Fruit fly (Drosophila melanogaster) whole organism, embryonic: ENCODE measurements around the gene CG12773.

Experiments
- Awh ChIP-seq: fragments of 200-800 bp; sonication (Bioruptor generic); IDR thresholded peaks from 2 replicates; pipeline ENCODE4, ENCODE4 v1.3.6; 2022; ENCODE audit warnings: missing biosample characterization, missing genetic modification characterization
- Blimp-1 ChIP-seq: fragments of 200-800 bp; sonication (Bioruptor generic); optimal IDR thresholded peaks from 3 replicates; lab custom pipeline; 2018; ENCODE audit warnings: missing biosample characterization, missing genetic modification characterization, mild to moderate bottlenecking, moderate library complexity, missing genetic modification reagents
- CG12219 ChIP-seq: fragments of 200-800 bp; sonication (Bioruptor generic); optimal IDR thresholded peaks from 3 replicates; lab custom pipeline; 2018; ENCODE audit warnings: missing biosample characterization, mild to moderate bottlenecking, missing genetic modification characterization
- CG12236 ChIP-seq: fragments of 200-800 bp; sonication (Bioruptor generic); optimal IDR thresholded peaks from 2 replicates; lab custom pipeline; 2016; ENCODE audit warnings: missing biosample characterization, missing genetic modification characterization
- CG1233 ChIP-seq: fragments of 200-800 bp; sonication (Bioruptor generic); optimal IDR thresholded peaks from 4 replicates; lab custom pipeline; 2018; ENCODE audit warnings: missing biosample characterization, mild to moderate bottlenecking, missing genetic modification characterization
- CG13424 ChIP-seq: fragments of 200-800 bp; sonication (Bioruptor generic); optimal IDR thresholded peaks from 2 replicates; lab custom pipeline; 2019; ENCODE audit warnings: missing biosample characterization, mild to moderate bottlenecking, missing genetic modification characterization, moderate library complexity
- CG14441 ChIP-seq: fragments of 200-800 bp; sonication (Bioruptor generic); IDR thresholded peaks from 2 replicates; pipeline ENCODE4 v1.3.6; 2022; ENCODE audit warnings: missing biosample characterization, missing genetic modification characterization
- CG15479 ChIP-seq: fragments of 200-800 bp; sonication (Bioruptor generic); optimal IDR thresholded peaks from 3 replicates; lab custom pipeline; 2019; ENCODE audit warnings: missing biosample characterization, mild to moderate bottlenecking, missing genetic modification characterization, moderate library complexity
- CG1602 ChIP-seq: fragments of 200-800 bp; sonication (Bioruptor generic); optimal IDR thresholded peaks from 3 replicates; lab custom pipeline; 2016; ENCODE audit warnings: missing biosample characterization, missing genetic modification characterization
- CG1603 ChIP-seq: fragments of 200-800 bp; sonication (Bioruptor generic); optimal IDR thresholded peaks from 2 replicates; lab custom pipeline; 2019; ENCODE audit warnings: missing biosample characterization, mild to moderate bottlenecking, missing genetic modification characterization, moderate library complexity
- CG17359 ChIP-seq: fragments of 200-800 bp; sonication (Bioruptor generic); optimal IDR thresholded peaks from 3 replicates; lab custom pipeline; 2018; ENCODE audit warnings: missing biosample characterization, mild to moderate bottlenecking, missing genetic modification characterization, moderate library complexity
- CG18262 ChIP-seq: fragments of 200-800 bp; optimal IDR thresholded peaks from 3 replicates; lab custom pipeline; 2019; ENCODE audit warnings: missing biosample characterization, mild to moderate bottlenecking, missing genetic modification characterization, moderate library complexity
- CG32532 ChIP-seq: fragments of 200-800 bp; sonication (Bioruptor generic); IDR thresholded peaks from 2 replicates; pipeline ENCODE4 v1.3.6; 2022; ENCODE audit warnings: missing biosample characterization, missing genetic modification characterization
- CG32772 ChIP-seq: fragments of 200-800 bp; sonication (Bioruptor generic); IDR thresholded peaks from 2 replicates; pipeline ENCODE4 v1.3.6; 2022; ENCODE audit warnings: missing biosample characterization, missing genetic modification characterization
- CG34422 ChIP-seq: fragments of 200-800 bp; sonication (Bioruptor generic); IDR thresholded peaks from 3 replicates; pipeline ENCODE4 v1.3.6; 2022; ENCODE audit warnings: missing biosample characterization, missing genetic modification characterization
- CG3726 ChIP-seq: fragments of 200-800 bp; sonication (Bioruptor generic); IDR thresholded peaks from 3 replicates; pipeline ENCODE4, ENCODE4 v1.3.6; 2022; ENCODE audit warnings: missing biosample characterization, missing genetic modification characterization
- CG43689 ChIP-seq: fragments of 200-800 bp; sonication (Bioruptor generic); IDR thresholded peaks from 2 replicates; pipeline ENCODE4 v1.3.6; 2022; ENCODE audit warnings: missing biosample characterization, missing genetic modification characterization
- CG6854 ChIP-seq: fragments of 200-800 bp; sonication (Bioruptor generic); optimal IDR thresholded peaks from 3 replicates; lab custom pipeline; 2017; ENCODE audit warnings: missing biosample characterization, mild to moderate bottlenecking, missing genetic modification characterization
- CG9932 ChIP-seq: fragments of 200-800 bp; sonication (Bioruptor generic); IDR thresholded peaks from 2 replicates; pipeline ENCODE4 v1.3.6; 2022; ENCODE audit warnings: missing biosample characterization, missing genetic modification characterization
- D19B ChIP-seq: fragments of 200-800 bp; sonication (Bioruptor generic); optimal IDR thresholded peaks from 2 replicates; lab custom pipeline; 2017; ENCODE audit warnings: missing biosample characterization, mild to moderate bottlenecking, missing genetic modification characterization
- Drgx ChIP-seq: fragments of 200-800 bp; sonication (Bioruptor generic); IDR thresholded peaks from 2 replicates; pipeline ENCODE4 v1.3.6; 2022; ENCODE audit warnings: missing biosample characterization, missing genetic modification characterization
- Eip74EF ChIP-seq, 2 experiments: fragments of 200-800 bp in 1 of 2; fragments of >200 bp in 1 of 2; sonication (Bioruptor generic) in 1 of 2; optimal IDR thresholded peaks; 2 replicates each; lab custom pipeline; 2017 to 2019; ENCODE audit warnings: missing biosample characterization in 2 of 2, missing genetic modification characterization in 2 of 2, mild to moderate bottlenecking in 1 of 2, moderate library complexity in 1 of 2
- Ets97D ChIP-seq: fragments of 200-800 bp; sonication (Bioruptor generic); optimal IDR thresholded peaks from 3 replicates; lab custom pipeline; 2016; ENCODE audit warnings: missing biosample characterization, missing genetic modification characterization
- Fer3 ChIP-seq: fragments of 200-800 bp; sonication (Bioruptor generic); optimal IDR thresholded peaks from 2 replicates; lab custom pipeline; 2018; ENCODE audit warnings: missing biosample characterization, mild to moderate bottlenecking, missing genetic modification characterization, moderate library complexity
- Med ChIP-seq: fragments of 200-800 bp; sonication (Bioruptor generic); peaks from one replicate; lab custom pipeline; 2016; ENCODE audit warnings: missing biosample characterization, missing genetic modification characterization, mild to moderate bottlenecking, inconsistent platforms, moderate library complexity
- NfI ChIP-seq: fragments of 200-800 bp; sonication (Bioruptor generic); optimal IDR thresholded peaks from 3 replicates; lab custom pipeline; 2018; ENCODE audit warnings: missing biosample characterization, mild to moderate bottlenecking, missing genetic modification characterization, moderate library complexity
- Oli ChIP-seq: fragments of 200-800 bp; sonication (Bioruptor generic); optimal IDR thresholded peaks from 2 replicates; lab custom pipeline; 2018; ENCODE audit warnings: missing biosample characterization, mild to moderate bottlenecking, missing genetic modification characterization, moderate library complexity
- Sox102F ChIP-seq: fragments of 200-800 bp; sonication (Bioruptor generic); optimal IDR thresholded peaks from 2 replicates; lab custom pipeline; 2018; ENCODE audit warnings: missing biosample characterization, mild to moderate bottlenecking, missing genetic modification characterization, moderate library complexity
- bcd ChIP-seq: fragments of 200-800 bp; sonication (Bioruptor generic); optimal IDR thresholded peaks from 2 replicates; lab custom pipeline; 2017; ENCODE audit warnings: missing biosample characterization, mild to moderate bottlenecking, missing genetic modification characterization
- caup ChIP-seq: fragments of 200-800 bp; sonication (Bioruptor generic); optimal IDR thresholded peaks from 3 replicates; lab custom pipeline; 2017; ENCODE audit warnings: missing biosample characterization, mild to moderate bottlenecking, missing genetic modification characterization, moderate library complexity; ENCODE audit not compliant: severe bottlenecking
- ci ChIP-seq: fragments of 200-800 bp; sonication (Bioruptor generic); IDR thresholded peaks from 3 replicates; pipeline ENCODE4 v1.3.6; 2022; ENCODE audit warnings: missing biosample characterization, missing genetic modification characterization
- croc ChIP-seq: fragments of 200-800 bp; sonication (Bioruptor generic); conservative IDR thresholded peaks from 3 replicates; pipeline ENCODE4 v1.3.6; 2022; ENCODE audit warnings: missing biosample characterization, missing genetic modification characterization
- dmrt99B ChIP-seq: fragments of 200-800 bp; sonication (Bioruptor generic); optimal IDR thresholded peaks from 2 replicates; lab custom pipeline; 2018; ENCODE audit warnings: missing biosample characterization, mild to moderate bottlenecking, missing genetic modification characterization, moderate library complexity
- gem ChIP-seq: fragments of 200-800 bp; sonication (Bioruptor generic); optimal IDR thresholded peaks from 2 replicates; lab custom pipeline; 2019; ENCODE audit warnings: missing biosample characterization, mild to moderate bottlenecking, missing genetic modification characterization, moderate library complexity
- her ChIP-seq: fragments of 200-800 bp; sonication (Bioruptor generic); optimal IDR thresholded peaks from 2 replicates; lab custom pipeline; 2016; ENCODE audit warnings: missing biosample characterization, missing genetic modification characterization
- ken ChIP-seq: fragments of 200-800 bp; sonication (Bioruptor generic); IDR thresholded peaks from 3 replicates; pipeline ENCODE4 v1.3.6; 2022; ENCODE audit warnings: missing biosample characterization, missing genetic modification characterization
- kni ChIP-seq: fragments of 200-800 bp; sonication (Bioruptor generic); optimal IDR thresholded peaks from 3 replicates; lab custom pipeline; 2017; ENCODE audit warnings: mild to moderate bottlenecking, missing biosample characterization, missing genetic modification reagents, missing genetic modification characterization
- oc ChIP-seq: fragments of 200-800 bp; sonication (Bioruptor generic); optimal IDR thresholded peaks from 2 replicates; lab custom pipeline; 2018; ENCODE audit warnings: missing biosample characterization, mild to moderate bottlenecking, missing genetic modification characterization, moderate library complexity
- onecut ChIP-seq: fragments of 200-800 bp; sonication (Bioruptor generic); IDR thresholded peaks from 2 replicates; pipeline ENCODE4 v1.3.6; 2022; ENCODE audit warnings: missing biosample characterization, missing genetic modification characterization
- shn ChIP-seq: fragments of 200-800 bp; sonication (Bioruptor generic); optimal IDR thresholded peaks from 3 replicates; lab custom pipeline; 2016; ENCODE audit warnings: missing biosample characterization, missing genetic modification characterization
- sim ChIP-seq: fragments of 200-800 bp; sonication (Bioruptor generic); IDR thresholded peaks from 2 replicates; pipeline ENCODE4 v1.3.6; 2022; ENCODE audit warnings: missing biosample characterization, missing genetic modification characterization
- slbo ChIP-seq: fragments of 200-800 bp; sonication (Bioruptor generic); IDR thresholded peaks from 2 replicates; pipeline ENCODE4 v1.3.6; 2022; ENCODE audit warnings: missing biosample characterization, missing genetic modification characterization
- tna ChIP-seq: fragments of 200-800 bp; sonication (Bioruptor generic); IDR thresholded peaks from 2 replicates; pipeline ENCODE4 v1.3.6; 2022; ENCODE audit warnings: missing biosample characterization, missing genetic modification characterization; ENCODE audit not compliant: partially characterized antibody
- vvl ChIP-seq: fragments of 200-800 bp; sonication (Bioruptor generic); IDR thresholded peaks from 2 replicates; pipeline ENCODE4 v1.3.6; 2022; ENCODE audit warnings: missing biosample characterization, missing genetic modification characterization
- yki ChIP-seq: fragments of >200 bp; optimal IDR thresholded peaks from 3 replicates; lab custom pipeline; 2018
- zfh1 ChIP-seq: fragments of 200-800 bp; sonication (Bioruptor generic); IDR thresholded peaks from 3 replicates; pipeline ENCODE4 v1.3.6; 2022; ENCODE audit warnings: missing biosample characterization, missing genetic modification characterization

CG12773 gene

DNA sequence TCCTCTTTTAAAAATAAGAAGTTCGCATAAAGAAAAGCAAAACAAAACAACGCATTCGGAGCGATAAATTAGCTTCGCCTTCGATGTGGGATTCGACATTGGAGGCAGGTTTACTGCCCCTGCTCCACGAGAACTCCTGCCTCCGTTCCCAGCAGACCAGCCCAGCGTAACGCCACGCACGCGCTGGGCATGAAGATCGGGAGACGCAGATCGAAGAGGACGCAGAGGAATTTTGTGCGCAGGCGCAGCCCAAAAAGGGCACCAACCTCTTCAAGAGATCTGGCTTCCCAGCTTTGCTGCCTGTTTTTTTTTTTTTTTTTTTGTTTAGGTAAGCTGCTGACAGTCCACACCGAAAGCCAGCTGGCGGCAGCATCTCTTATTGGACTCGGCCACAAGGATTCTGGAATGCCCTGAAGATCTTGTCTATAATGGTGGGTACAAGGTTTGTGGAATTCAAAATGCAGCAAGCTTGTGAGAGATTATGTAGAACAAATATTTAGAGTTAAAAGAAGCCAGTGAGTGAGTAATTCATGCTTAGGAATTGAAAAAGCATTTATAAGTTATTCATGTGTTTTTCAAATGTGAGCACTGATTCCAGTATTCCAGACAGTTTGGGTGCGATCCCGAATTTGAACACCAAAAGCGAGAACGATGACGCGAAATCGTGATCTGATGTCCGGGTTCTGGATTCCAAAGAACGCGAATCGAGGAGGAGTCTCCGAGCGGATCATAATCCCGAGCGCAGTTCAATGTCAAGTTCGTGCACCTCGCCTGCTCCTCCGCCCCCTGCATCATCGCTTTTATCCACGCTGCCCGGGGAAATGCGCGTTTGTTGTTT is 33.4 kb downstream of the CG12773 start:
- TF ChIP-seq caup (GFP tag; lab: Kevin White, UChicago): no peak
- no peak for TF ChIP-seq slbo (GFP tag; lab: Robert Waterston, UW)
- TF ChIP-seq Drgx (GFP tag; lab: Robert Waterston, UW): no peak
- no peak for TF ChIP-seq CG13424 (tag; lab: Kevin White, UChicago)
- TF ChIP-seq CG34422: no peak
- no peak for TF ChIP-seq CG9932
- TF ChIP-seq CG18262 (tag; lab: Kevin White, UChicago): no peak
- TF ChIP-seq croc (GFP tag; lab: Robert Waterston, UW): no peak
- no peak for TF ChIP-seq sim (GFP tag; lab: Robert Waterston, UW)
- no peak for TF ChIP-seq dmrt99B (tag; lab: Kevin White, UChicago)
- no peak for TF ChIP-seq CG6854 (GFP tag; lab: Kevin White, UChicago)
- TF ChIP-seq Oli (tag; lab: Kevin White, UChicago): no peak
- no peak for TF ChIP-seq CG3726 (GFP tag; lab: Robert Waterston, UW)
- no peak for TF ChIP-seq CG12236 (GFP tag; lab: Kevin White, UChicago)
- TF ChIP-seq Ets97D (GFP tag; lab: Kevin White, UChicago): no peak
- TF ChIP-seq CG15479 (GFP tag; lab: Kevin White, UChicago): no peak
- TF ChIP-seq NfI (GFP tag; lab: Kevin White, UChicago): no peak
- TF ChIP-seq, all 482 proteins: peak for 0

DNA sequence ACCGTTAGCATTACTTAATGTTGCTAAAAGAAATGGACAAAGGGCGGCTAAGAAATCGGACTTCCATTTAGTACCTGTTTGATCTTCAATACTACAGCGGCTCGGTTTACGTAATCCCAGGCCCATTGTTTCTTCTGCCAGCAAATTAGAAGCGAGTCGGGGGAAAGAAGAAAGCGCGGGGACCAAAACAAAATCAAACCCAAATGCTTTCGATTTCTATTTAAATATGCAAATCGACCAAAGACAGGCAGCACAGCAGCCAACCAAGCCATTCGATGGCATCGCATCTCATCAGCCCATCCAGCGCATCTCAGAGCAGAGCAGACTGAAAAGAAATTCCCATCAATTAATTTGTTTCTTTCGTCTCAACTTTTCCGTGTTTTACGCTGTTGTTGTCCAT is 41.3 kb downstream of the CG12773 start:
- TF ChIP-seq Blimp-1 (peak; percentile 94), CG43689 (no peak), vvl (GFP tag; lab: Robert Waterston, UW) (peak; percentile 30; the same call in 1 of the 2 replicates), bcd (GFP tag; lab: Kevin White, UChicago) (no peak), Awh (GFP tag; lab: Robert Waterston, UW) (peak; percentile 62; the same call in 1 of the 2 replicates), CG32532 (GFP tag; lab: Robert Waterston, UW) (no peak), oc (peak; percentile 40)

DNA sequence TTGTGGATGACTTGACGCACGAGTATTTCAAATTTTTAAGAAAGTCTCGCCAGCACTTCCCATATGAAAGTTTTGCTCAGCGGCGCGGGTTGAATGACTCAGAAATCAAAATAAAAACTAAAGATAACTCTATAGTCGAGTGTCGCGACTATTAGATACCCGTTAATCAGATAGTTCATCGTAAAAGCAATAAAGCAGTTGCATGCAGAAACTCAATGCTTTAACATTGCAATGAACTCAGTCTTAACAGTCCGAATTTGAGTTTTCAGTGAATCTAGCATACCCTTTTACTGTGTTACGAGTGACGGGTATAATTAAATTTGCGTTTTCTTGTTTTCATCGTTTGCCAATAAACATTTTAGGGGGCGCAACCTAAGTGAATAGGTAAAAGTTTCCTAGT is 42.6 kb downstream of the CG12773 start:
- TF ChIP-seq Sox102F (GFP tag; lab: Kevin White, UChicago) (peak; percentile 59), onecut (GFP tag; lab: Robert Waterston, UW) (no peak), kni (GFP tag; lab: Kevin White, UChicago) (no peak), gem (tag; lab: Kevin White, UChicago) (peak; percentile 7), Med (GFP tag; lab: Kevin White, UChicago) (peak; percentile 49), CG18262 (tag; lab: Kevin White, UChicago) (no peak), CG12219 (no peak), CG32772 (GFP tag; lab: Robert Waterston, UW) (0 out of 2 replicates have a peak, but pooled peaks have one; percentile 11), her (GFP tag; lab: Kevin White, UChicago) (no peak), Eip74EF (GFP tag; optimal IDR thresholded peaks at IDR 0.05; lab: Kevin White, UChicago) (no peak), dmrt99B (tag; lab: Kevin White, UChicago) (peak; percentile 25), CG1602 (no peak), CG13424 (tag; lab: Kevin White, UChicago) (no peak), D19B (GFP tag; lab: Kevin White, UChicago) (peak; percentile 13), ken (GFP tag; lab: Robert Waterston, UW) (0 out of 3 replicates have a peak, but pooled peaks have one; percentile 33), CG14441 (GFP tag; lab: Robert Waterston, UW) (no peak), CG17359 (peak; percentile 10), tna (GFP tag; lab: Robert Waterston, UW) (no peak), shn (GFP tag; lab: Kevin White, UChicago) (no peak), yki (lab: Kevin White, UChicago) (no peak), zfh1 (GFP tag; lab: Robert Waterston, UW) (0 out of 3 replicates have a peak, but pooled peaks have one; percentile 21), Fer3 (tag; lab: Kevin White, UChicago) (no peak), CG1603 (peak; percentile 33), CG1233 (GFP tag; lab: Kevin White, UChicago) (no peak), ci (GFP tag; lab: Robert Waterston, UW) (peak; percentile 50; the same call in 2 of the 3 replicates)
